Fruit fly (Drosophila melanogaster) whole organism, embryonic: ENCODE data around the gene GIIIspla2.
A peak's percentile ranks its signal among the peaks of the same experiment; 100 is the strongest.

ENCODE experiments used
- Asciz ChIP-seq: fragments of 200-800 bp; sonication (Bioruptor generic); optimal IDR thresholded peaks from 2 replicates; lab custom pipeline; 2017; ENCODE audit warnings: missing biosample characterization, mild to moderate bottlenecking, missing genetic modification characterization, missing genetic modification reagents
- Atf-2 ChIP-seq: fragments of 200-800 bp; sonication (Bioruptor generic); optimal IDR thresholded peaks from 2 replicates; lab custom pipeline; 2016; ENCODE audit warnings: missing biosample characterization, missing genetic modification characterization
- Bteb2 ChIP-seq: fragments of 200-800 bp; sonication (Bioruptor generic); optimal IDR thresholded peaks from 2 replicates; lab custom pipeline; 2016; ENCODE audit warnings: missing biosample characterization, missing genetic modification characterization
- CG10462 ChIP-seq: fragments of 200-800 bp; sonication (Bioruptor generic); optimal IDR thresholded peaks from 2 replicates; lab custom pipeline; 2016; ENCODE audit warnings: missing biosample characterization, missing genetic modification characterization
- CG10565 ChIP-seq: fragments of 200-800 bp; sonication (Bioruptor generic); optimal IDR thresholded peaks from 3 replicates; lab custom pipeline; 2016; ENCODE audit warnings: missing biosample characterization, mild to moderate bottlenecking, missing genetic modification characterization
- CG10979 ChIP-seq: fragments of 200-800 bp; sonication (Bioruptor generic); optimal IDR thresholded peaks from 2 replicates; lab custom pipeline; 2018; ENCODE audit warnings: missing biosample characterization, mild to moderate bottlenecking, missing genetic modification characterization, moderate library complexity
- CG11504 ChIP-seq: fragments of 200-800 bp; sonication (Bioruptor generic); optimal IDR thresholded peaks from 3 replicates; lab custom pipeline; 2019; ENCODE audit warnings: missing biosample characterization, mild to moderate bottlenecking, missing genetic modification characterization, moderate library complexity
- CG12236 ChIP-seq: fragments of 200-800 bp; sonication (Bioruptor generic); optimal IDR thresholded peaks from 2 replicates; lab custom pipeline; 2016; ENCODE audit warnings: missing biosample characterization, missing genetic modification characterization
- CG1233 ChIP-seq: fragments of 200-800 bp; sonication (Bioruptor generic); optimal IDR thresholded peaks from 4 replicates; lab custom pipeline; 2018; ENCODE audit warnings: missing biosample characterization, mild to moderate bottlenecking, missing genetic modification characterization
- CG14050 ChIP-seq: fragments of 200-800 bp; sonication (Bioruptor generic); IDR thresholded peaks from 3 replicates; pipeline ENCODE4 v1.3.6; 2022; ENCODE audit warnings: missing biosample characterization, missing genetic modification characterization
- CG15269 ChIP-seq: fragments of 200-800 bp; sonication (Bioruptor generic); optimal IDR thresholded peaks from 2 replicates; lab custom pipeline; 2018; ENCODE audit warnings: missing biosample characterization, mild to moderate bottlenecking, missing genetic modification characterization, moderate library complexity
- CG1529 ChIP-seq: fragments of 200-800 bp; sonication (Bioruptor generic); optimal IDR thresholded peaks from 3 replicates; lab custom pipeline; 2018; ENCODE audit warnings: missing biosample characterization, missing genetic modification characterization
- CG16779 ChIP-seq: fragments of 200-800 bp; sonication (Bioruptor generic); IDR thresholded peaks from 2 replicates; pipeline ENCODE4 v1.3.6; 2022; ENCODE audit warnings: missing biosample characterization, missing genetic modification characterization
- CG16813 ChIP-seq: fragments of 200-800 bp; sonication (Bioruptor generic); IDR thresholded peaks from 3 replicates; pipeline ENCODE4 v1.3.6; 2022; ENCODE audit warnings: missing biosample characterization, missing genetic modification characterization; ENCODE audit not compliant: partially characterized antibody
- CG17612 ChIP-seq: fragments of 200-800 bp; sonication (Bioruptor generic); IDR thresholded peaks from 2 replicates; pipeline ENCODE4 v1.3.6; 2022; ENCODE audit warnings: missing biosample characterization, missing genetic modification characterization
- CG18476 ChIP-seq: fragments of 200-800 bp; sonication (Bioruptor generic); optimal IDR thresholded peaks from 2 replicates; lab custom pipeline; 2016; ENCODE audit warnings: missing biosample characterization, mild to moderate bottlenecking, missing genetic modification characterization
- CG3407 ChIP-seq: fragments of 200-800 bp; sonication (Bioruptor generic); optimal IDR thresholded peaks from 2 replicates; lab custom pipeline; 2018; ENCODE audit warnings: missing biosample characterization, mild to moderate bottlenecking, missing genetic modification characterization
- CG4282 ChIP-seq: fragments of 200-800 bp; sonication (Bioruptor generic); optimal IDR thresholded peaks from 2 replicates; lab custom pipeline; 2016; ENCODE audit warnings: missing biosample characterization, missing genetic modification characterization
- CG4404 ChIP-seq: fragments of 200-800 bp; sonication (Bioruptor generic); IDR thresholded peaks from 2 replicates; pipeline ENCODE4 v1.3.6; 2022; ENCODE audit warnings: missing biosample characterization, missing genetic modification characterization
- CG5180 ChIP-seq: fragments of 200-800 bp; sonication (Bioruptor generic); optimal IDR thresholded peaks from 3 replicates; lab custom pipeline; 2017; ENCODE audit warnings: missing biosample characterization, missing genetic modification characterization, mild to moderate bottlenecking, moderate library complexity, missing genetic modification reagents
- CG6689 ChIP-seq: fragments of 200-800 bp; sonication (Bioruptor generic); IDR thresholded peaks from 2 replicates; pipeline ENCODE4 v1.3.6; 2022; ENCODE audit warnings: missing biosample characterization, missing genetic modification characterization
- CG6813 ChIP-seq: fragments of 200-800 bp; sonication (Bioruptor generic); optimal IDR thresholded peaks from 2 replicates; lab custom pipeline; 2017; ENCODE audit warnings: missing biosample characterization, missing genetic modification characterization, mild to moderate bottlenecking, moderate library complexity, missing genetic modification reagents
- CG7839 ChIP-seq: fragments of 200-800 bp; sonication (Bioruptor generic); optimal IDR thresholded peaks from 3 replicates; lab custom pipeline; 2018; ENCODE audit warnings: missing biosample characterization, mild to moderate bottlenecking, missing genetic modification characterization, moderate library complexity
- CG9437 ChIP-seq: fragments of 200-800 bp; sonication (Bioruptor generic); optimal IDR thresholded peaks from 2 replicates; lab custom pipeline; 2018; ENCODE audit warnings: missing biosample characterization, mild to moderate bottlenecking, missing genetic modification characterization
- Dref ChIP-seq: fragments of 200-800 bp; sonication (Bioruptor generic); IDR thresholded peaks from 2 replicates; pipeline ENCODE4 v1.3.6; 2022; ENCODE audit warnings: missing biosample characterization, missing genetic modification characterization
- Fer3 ChIP-seq: fragments of 200-800 bp; sonication (Bioruptor generic); optimal IDR thresholded peaks from 2 replicates; lab custom pipeline; 2018; ENCODE audit warnings: missing biosample characterization, mild to moderate bottlenecking, missing genetic modification characterization, moderate library complexity
- Gug ChIP-seq: fragments of 200-800 bp; sonication (Bioruptor generic); IDR thresholded peaks from 4 replicates; pipeline ENCODE4 v1.3.6; 2022; ENCODE audit warnings: missing biosample characterization, missing genetic modification characterization
- HLH3B ChIP-seq: fragments of 200-800 bp; sonication (Bioruptor generic); IDR thresholded peaks from 2 replicates; pipeline ENCODE4 v1.3.6; 2022; ENCODE audit warnings: missing biosample characterization, missing genetic modification characterization
- Hr3 ChIP-seq: fragments of 200-800 bp; sonication (Bioruptor generic); optimal IDR thresholded peaks from 3 replicates; lab custom pipeline; 2016; ENCODE audit warnings: missing biosample characterization, missing genetic modification characterization
- Mrtf ChIP-seq: fragments of 200-800 bp; sonication (Bioruptor generic); IDR thresholded peaks from 3 replicates; pipeline ENCODE4 v1.3.6; 2022; ENCODE audit warnings: missing biosample characterization, missing genetic modification characterization
- Oaz ChIP-seq: fragments of 200-800 bp; sonication (Bioruptor generic); IDR thresholded peaks from 2 replicates; pipeline ENCODE4 v1.3.6; 2022; ENCODE audit warnings: missing biosample characterization, missing genetic modification characterization
- PHDP ChIP-seq: fragments of 200-800 bp; sonication (Bioruptor generic); optimal IDR thresholded peaks from 3 replicates; lab custom pipeline; 2018; ENCODE audit warnings: missing biosample characterization, mild to moderate bottlenecking, missing genetic modification characterization, moderate library complexity
- Sry-β ChIP-seq: fragments of 200-800 bp; sonication (Bioruptor generic); optimal IDR thresholded peaks from 2 replicates; lab custom pipeline; 2018; ENCODE audit warnings: missing biosample characterization, mild to moderate bottlenecking, missing genetic modification characterization, moderate library complexity
- Sry-δ ChIP-seq: fragments of 200-800 bp; sonication (Bioruptor generic); optimal IDR thresholded peaks from 2 replicates; lab custom pipeline; 2016; ENCODE audit warnings: missing biosample characterization, missing genetic modification characterization
- Vsx1 ChIP-seq: fragments of 200-800 bp; sonication (Bioruptor generic); optimal IDR thresholded peaks from 2 replicates; lab custom pipeline; 2017; ENCODE audit warnings: missing biosample characterization, mild to moderate bottlenecking, missing genetic modification characterization, missing genetic modification reagents
- ase ChIP-seq: fragments of 200-800 bp; sonication (Bioruptor generic); IDR thresholded peaks from 3 replicates; pipeline ENCODE4 v1.3.6; 2022; ENCODE audit warnings: missing biosample characterization, missing genetic modification characterization
- cato ChIP-seq: fragments of 200-800 bp; sonication (Bioruptor generic); optimal IDR thresholded peaks from 2 replicates; lab custom pipeline; 2016; ENCODE audit warnings: missing biosample characterization, missing genetic modification characterization, borderline replicate concordance
- chif ChIP-seq, 2 experiments: fragments of 200-800 bp; sonication (Bioruptor generic); optimal IDR thresholded peaks; 3 replicates each; lab custom pipeline; 2016; ENCODE audit warnings: missing biosample characterization in 2 of 2, missing genetic modification characterization in 2 of 2
- crc ChIP-seq: fragments of 200-800 bp; sonication (Bioruptor generic); optimal IDR thresholded peaks from 2 replicates; lab custom pipeline; 2016; ENCODE audit warnings: missing biosample characterization, missing genetic modification characterization
- eve ChIP-seq, 2 experiments: fragments of >200 bp; optimal IDR thresholded peaks; 2 replicates each; lab custom pipeline; 2017; ENCODE audit warnings: missing biosample characterization in 2 of 2, missing genetic modification characterization in 2 of 2
- fd3F ChIP-seq: fragments of 200-800 bp; sonication (Bioruptor generic); optimal IDR thresholded peaks from 2 replicates; lab custom pipeline; 2018; ENCODE audit warnings: missing biosample characterization, mild to moderate bottlenecking, missing genetic modification characterization, moderate library complexity
- gcm ChIP-seq: fragments of 200-800 bp; sonication (Bioruptor generic); optimal IDR thresholded peaks from 2 replicates; lab custom pipeline; 2019; ENCODE audit warnings: missing biosample characterization, mild to moderate bottlenecking, missing genetic modification characterization, moderate library complexity
- gcm2 ChIP-seq: fragments of 200-800 bp; sonication (Bioruptor generic); optimal IDR thresholded peaks from 2 replicates; lab custom pipeline; 2016; ENCODE audit warnings: missing biosample characterization, missing genetic modification characterization
- grau ChIP-seq: fragments of 200-800 bp; optimal IDR thresholded peaks from 3 replicates; lab custom pipeline; 2019; ENCODE audit warnings: missing biosample characterization, mild to moderate bottlenecking, missing genetic modification characterization, moderate library complexity
- h ChIP-seq: fragments of >200 bp; optimal IDR thresholded peaks from 2 replicates; lab custom pipeline; 2017
- onecut ChIP-seq: fragments of 200-800 bp; sonication (Bioruptor generic); IDR thresholded peaks from 2 replicates; pipeline ENCODE4 v1.3.6; 2022; ENCODE audit warnings: missing biosample characterization, missing genetic modification characterization
- prd ChIP-seq, 3 experiments: fragments of >200 bp in 2 of 3; fragments of 200-800 bp in 1 of 3; sonication (Bioruptor generic) in 1 of 3; optimal IDR thresholded peaks in 2 of 3; IDR thresholded peaks in 1 of 3; 2 replicates in 2 of 3; 3 replicates in 1 of 3; pipeline versions ENCODE4 v1.3.6 to Lab custom; 2017 to 2022; ENCODE audit warnings: missing biosample characterization in 1 of 3, missing genetic modification characterization in 1 of 3
- pzg ChIP-seq: fragments of 200-800 bp; sonication (Bioruptor generic); optimal IDR thresholded peaks from 3 replicates; lab custom pipeline; 2018; ENCODE audit warnings: missing biosample characterization, mild to moderate bottlenecking, missing genetic modification characterization, moderate library complexity
- slou ChIP-seq: fragments of 200-800 bp; sonication (Bioruptor generic); optimal IDR thresholded peaks from 3 replicates; lab custom pipeline; 2016; ENCODE audit warnings: missing biosample characterization, missing genetic modification characterization
- vvl ChIP-seq: fragments of 200-800 bp; sonication (Bioruptor generic); IDR thresholded peaks from 2 replicates; pipeline ENCODE4 v1.3.6; 2022; ENCODE audit warnings: missing biosample characterization, missing genetic modification characterization

The GIIIspla2 gene

dm6 chrX:8126149-8126548, 31.3 kb upstream of the GIIIspla2 start (continued):
- TF ChIP-seq CG1233 = peak; percentile 19
- TF ChIP-seq CG5180 (GFP tag; lab: Kevin White, UChicago) = peak; percentile 21
- TF ChIP-seq CG14050 (GFP tag; lab: Robert Waterston, UW) = peak; percentile 38; the same call in 2 of the 3 replicates
- TF ChIP-seq vvl (GFP tag; lab: Robert Waterston, UW) = peak; percentile 72
- TF ChIP-seq PHDP (tag; lab: Kevin White, UChicago) = peak; percentile 46
- TF ChIP-seq Sry-δ (GFP tag; lab: Kevin White, UChicago) = no peak
- no peak for TF ChIP-seq h (lab: Kevin White, UChicago)
- TF ChIP-seq chif (GFP tag; optimal IDR thresholded peaks at IDR 0.05; lab: Kevin White, UChicago) = peak; percentile 23 to 71
- peak; percentile 80 for TF ChIP-seq CG10979 (tag; lab: Kevin White, UChicago)
- no peak for TF ChIP-seq prd (optimal IDR thresholded peaks at IDR 0.05; lab: Kevin White, UChicago)
- peak; percentile 85 for TF ChIP-seq prd (GFP tag; IDR thresholded peaks at IDR 0.05; lab: Robert Waterston, UW)
- peak; percentile 51 for TF ChIP-seq CG3407 (GFP tag; lab: Kevin White, UChicago)
- no peak for TF ChIP-seq CG17612
- peak; percentile 43 for TF ChIP-seq CG6813 (GFP tag; lab: Kevin White, UChicago)
- no peak for TF ChIP-seq gcm2
- TF ChIP-seq Bteb2 (GFP tag; lab: Kevin White, UChicago) = no peak
- peak; percentile 52 for TF ChIP-seq Hr3 (GFP tag; lab: Kevin White, UChicago)
- peak; percentile 45 for TF ChIP-seq CG15269
- TF ChIP-seq Asciz (GFP tag; lab: Kevin White, UChicago) = peak; percentile 49
- TF ChIP-seq HLH3B (GFP tag; lab: Robert Waterston, UW) = peak; percentile 74
- TF ChIP-seq CG10462 = peak; percentile 26
- TF ChIP-seq slou (GFP tag; lab: Kevin White, UChicago) = no peak
- peak; percentile 40 for TF ChIP-seq gcm
- TF ChIP-seq eve (GFP tag; optimal IDR thresholded peaks at IDR 0.05; lab: Kevin White, UChicago) = no peak
- TF ChIP-seq Vsx1 (GFP tag; lab: Kevin White, UChicago) = no peak
- TF ChIP-seq CG11504 (tag; lab: Kevin White, UChicago) = peak; percentile 77
- TF ChIP-seq CG18476 (GFP tag; lab: Kevin White, UChicago) = peak; percentile 57
- TF ChIP-seq CG4404 (GFP tag; lab: Robert Waterston, UW) = peak; percentile 35; the same call in 1 of the 2 replicates
- TF ChIP-seq grau (tag; lab: Kevin White, UChicago) = peak; percentile 57
- TF ChIP-seq Dref = no peak
- TF ChIP-seq pzg (GFP tag; lab: Kevin White, UChicago) = no peak
- peak; percentile 26; the same call in 1 of the 4 replicates for TF ChIP-seq Gug
- TF ChIP-seq fd3F (GFP tag; lab: Kevin White, UChicago) = no peak
- no peak for TF ChIP-seq CG10565
- no peak for TF ChIP-seq CG16813 (GFP tag; lab: Robert Waterston, UW)
- peak; percentile 74 for TF ChIP-seq CG6689 (GFP tag; lab: Robert Waterston, UW)
- TF ChIP-seq CG9437 = peak; percentile 2
- TF ChIP-seq Sry-β = no peak
- TF ChIP-seq CG4282 (GFP tag; lab: Kevin White, UChicago) = no peak
- TF ChIP-seq CG12236 = peak; percentile 25
- no peak for TF ChIP-seq CG16779 (GFP tag; lab: Robert Waterston, UW)
- no peak for TF ChIP-seq Oaz (GFP tag; lab: Robert Waterston, UW)
- TF ChIP-seq cato (GFP tag; lab: Kevin White, UChicago) = peak; percentile 42
- TF ChIP-seq onecut = 0 out of 2 replicates have a peak, but pooled peaks have one; percentile 14
- TF ChIP-seq crc (GFP tag; lab: Kevin White, UChicago) = peak; percentile 11
- TF ChIP-seq CG7839 (tag; lab: Kevin White, UChicago) = peak; percentile 64
- TF ChIP-seq Mrtf (GFP tag; lab: Robert Waterston, UW) = peak; percentile 55; the same call in 2 of the 3 replicates
- no peak for TF ChIP-seq Atf-2 (GFP tag; lab: Kevin White, UChicago)
- TF ChIP-seq CG1529 = peak; percentile 56
- 0 out of 3 replicates have a peak, but pooled peaks have one; percentile 40 for TF ChIP-seq ase
- peak; percentile 9 for TF ChIP-seq Fer3 (tag; lab: Kevin White, UChicago)
